Worm (Caenorhabditis elegans) whole organism, L3 larva: ENCODE results near the gene F38A1.9.

Source experiments
- ZK546.5 ChIP-seq: sonication (generic microtip); optimal IDR thresholded peaks from 2 replicates; lab custom pipeline; 2017; ENCODE audit warnings: missing biosample characterization, missing genetic modification characterization
- ama-1 ChIP-seq: fragments of 150-350 bp; optimal IDR thresholded peaks from 2 replicates; lab custom pipeline; 2018
- egl-27 ChIP-seq: sonication (generic microtip); optimal IDR thresholded peaks from 4 replicates; lab custom pipeline; 2017; ENCODE audit warnings: missing biosample characterization, missing genetic modification reagents, missing genetic modification characterization
- egl-5 ChIP-seq: fragments of 150-350 bp; optimal IDR thresholded peaks from 2 replicates; lab custom pipeline; 2017; ENCODE audit warnings: missing biosample characterization, missing genetic modification reagents, missing genetic modification characterization, inconsistent platforms
- fos-1 ChIP-seq: fragments of 150-350 bp; optimal IDR thresholded peaks from 2 replicates; lab custom pipeline; 2014; ENCODE audit warnings: missing biosample characterization, missing genetic modification characterization
- lin-15B ChIP-seq: fragments of 150-350 bp; optimal IDR thresholded peaks from 2 replicates; lab custom pipeline; 2014; ENCODE audit warnings: missing biosample characterization, missing genetic modification characterization
- mdl-1 ChIP-seq: fragments of 150-350 bp; optimal IDR thresholded peaks from 2 replicates; lab custom pipeline; 2014; ENCODE audit warnings: missing biosample characterization, missing genetic modification characterization
- nhr-11 ChIP-seq: fragments of 150-350 bp; optimal IDR thresholded peaks from 2 replicates; lab custom pipeline; 2014; ENCODE audit warnings: missing biosample characterization, missing genetic modification characterization
- nhr-237 ChIP-seq: fragments of 150-350 bp; optimal IDR thresholded peaks from 2 replicates; lab custom pipeline; 2014; ENCODE audit warnings: missing biosample characterization, missing genetic modification characterization
- nhr-28 ChIP-seq: fragments of 150-350 bp; optimal IDR thresholded peaks from 2 replicates; lab custom pipeline; 2014; ENCODE audit warnings: missing biosample characterization, missing genetic modification characterization
- snpc-4 ChIP-seq: fragments of 150-350 bp; optimal IDR thresholded peaks from 2 replicates; lab custom pipeline; 2014; ENCODE audit warnings: missing biosample characterization, missing genetic modification characterization

ce11 chrIV:1224781-1225180 lies 20.4 kb downstream of the F38A1.9 start:
- no peak for TF ChIP-seq nhr-28
- TF ChIP-seq lin-15B (tag; lab: Kevin White, UChicago), result no peak
- TF ChIP-seq mdl-1 (tag; lab: Kevin White, UChicago), result no peak
- no peak for TF ChIP-seq nhr-237 (tag; lab: Kevin White, UChicago)
- no peak for TF ChIP-seq ZK546.5 (tag; lab: Kevin White, UChicago)
- TF ChIP-seq nhr-11, result no peak
- TF ChIP-seq egl-27 (tag; lab: Kevin White, UChicago), result no peak
- TF ChIP-seq snpc-4 (tag; lab: Kevin White, UChicago), result no peak
- no peak for TF ChIP-seq egl-5 (tag; lab: Kevin White, UChicago)
- no peak for TF ChIP-seq ama-1 (lab: Kevin White, UChicago)
- TF ChIP-seq fos-1 (tag; lab: Kevin White, UChicago), result no peak
